Worm (Caenorhabditis elegans) whole organism, midembryonic: Measurements from ENCODE around the gene attf-2.

Source experiments
- T22C8.4 ChIP-seq: fragments of 200-800 bp; sonication (Bioruptor generic); IDR thresholded peaks from 2 replicates; pipeline ENCODE4 v1.3.6; 2022; ENCODE audit warnings: missing genetic modification characterization, missing compliant biosample characterization
- flt-1 ChIP-seq: fragments of 200-800 bp; sonication (Bioruptor generic); IDR thresholded peaks from 2 replicates; pipeline ENCODE4 v1.3.6; 2022; ENCODE audit warnings: missing genetic modification characterization, missing compliant biosample characterization
- ref-1 ChIP-seq: fragments of 200-800 bp; sonication (Bioruptor generic); conservative IDR thresholded peaks from 2 replicates; pipeline ENCODE4 v1.3.6; 2022; ENCODE audit warnings: missing genetic modification reagents, missing genetic modification characterization, missing compliant biosample characterization
- tab-1 ChIP-seq: fragments of 200-800 bp; sonication (Bioruptor generic); IDR thresholded peaks from 2 replicates; pipeline ENCODE4 v1.3.6; 2022; ENCODE audit warnings: missing genetic modification characterization, missing compliant biosample characterization

- TF ChIP-seq flt-1 (GFP tag; lab: Robert Waterston, UW) (peak; percentile 72), tab-1 (GFP tag; lab: Robert Waterston, UW) (no peak), T22C8.4 (GFP tag; lab: Robert Waterston, UW) (no peak), ref-1 (GFP tag; lab: Robert Waterston, UW) (no peak)
Observed at ce11 chrV:7196498-7196966, 595 bp upstream of the attf-2 start, which contains the start of gene F09G2.2.
